Worm (Caenorhabditis elegans): Measurements from ENCODE around the gene misc-1.
"Not testable (repeated sequence)": the region's sequence is repeated elsewhere in the genome, so short reads cannot be mapped to it uniquely, and the experiment has no call there.

DNA sequence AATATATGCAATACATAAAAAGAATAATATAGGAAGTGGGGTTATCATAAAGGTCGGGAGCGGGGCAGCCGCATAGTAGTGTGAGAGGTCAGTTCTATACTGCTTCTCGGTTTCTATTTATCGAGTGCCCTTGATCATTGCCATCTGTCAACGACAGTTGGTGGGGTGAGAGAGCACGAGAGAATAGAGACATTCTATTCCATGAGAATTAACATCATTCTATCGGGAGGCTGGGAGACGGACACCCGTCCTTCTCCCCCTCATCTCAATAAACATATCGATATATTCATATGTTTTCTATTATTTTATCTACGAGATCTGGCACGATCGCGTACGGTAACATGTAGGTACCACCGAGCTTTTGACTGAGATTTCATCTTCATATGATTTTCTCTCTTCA is 25.7 kb downstream of the misc-1 start, which contains the start of gene mps-2:
- TF ChIP-seq hlh-6 (tag; optimal IDR thresholded peaks at IDR 0.05); hlh-8 (tag; optimal IDR thresholded peaks at IDR 0.05); tbx-2 (tag; optimal IDR thresholded peaks at IDR 0.05); sdc-2 (tag; optimal IDR thresholded peaks at IDR 0.05); ceh-24 (tag; optimal IDR thresholded peaks at IDR 0.05); ama-1 (optimal IDR thresholded peaks at IDR 0.05); tbx-7 (tag; optimal IDR thresholded peaks at IDR 0.05): not testable (repeated sequence)

Measured in whole organism, late embryonic.